Worm (Caenorhabditis elegans): Measurements from ENCODE around the gene C29F3.3.

The C29F3.3 gene

DNA sequence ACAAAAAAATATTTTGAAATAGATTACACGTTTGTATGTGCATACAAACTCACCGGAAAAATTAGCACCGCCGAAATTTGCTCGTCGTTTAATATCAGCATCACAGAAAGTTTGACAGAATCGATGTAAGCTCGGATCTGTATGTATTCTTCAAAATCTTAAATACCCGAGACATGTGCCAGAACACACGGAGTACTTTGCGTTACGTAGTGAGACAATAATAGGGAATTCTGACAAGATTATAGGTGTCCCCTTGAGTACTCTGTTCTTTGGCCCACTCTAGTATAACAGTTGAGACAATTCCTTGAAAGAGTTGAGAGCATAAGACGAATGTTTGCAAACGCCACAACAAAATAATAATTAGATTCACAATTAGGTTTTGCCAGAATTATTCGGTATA is 43.6 kb downstream of the C29F3.3 start, which contains the start of gene srx-48:
TSS of gene srx-48 (minus strand) at position 101 of the 400 bp plus-strand sequence.
- no peak for TF ChIP-seq nhr-76 (tag; optimal IDR thresholded peaks at IDR 0.05)
- no peak for TF ChIP-seq ceh-16 (tag; optimal IDR thresholded peaks at IDR 0.05)
- no peak for TF ChIP-seq daf-12 (tag; optimal IDR thresholded peaks at IDR 0.05)
- TF ChIP-seq fkh-2 (tag; optimal IDR thresholded peaks at IDR 0.05): no peak
- no peak for TF ChIP-seq nhr-28 (tag; optimal IDR thresholded peaks at IDR 0.05)
- no peak for TF ChIP-seq elt-3 (tag; optimal IDR thresholded peaks at IDR 0.05)
- no peak for TF ChIP-seq lin-39 (tag; optimal IDR thresholded peaks at IDR 0.05)
- TF ChIP-seq ama-1 (optimal IDR thresholded peaks at IDR 0.05): no peak
- no peak for TF ChIP-seq tbx-2 (tag; optimal IDR thresholded peaks at IDR 0.05)
- TF ChIP-seq aly-2 (tag; optimal IDR thresholded peaks at IDR 0.05): no peak
- TF ChIP-seq R02D3.7 (tag; optimal IDR thresholded peaks at IDR 0.05): no peak
- TF ChIP-seq ceh-28 (tag; optimal IDR thresholded peaks at IDR 0.05): no peak
- TF ChIP-seq egl-27 (tag; optimal IDR thresholded peaks at IDR 0.05): no peak
- TF ChIP-seq unc-62 (GFP tag; optimal IDR thresholded peaks at IDR 0.05): no peak

DNA sequence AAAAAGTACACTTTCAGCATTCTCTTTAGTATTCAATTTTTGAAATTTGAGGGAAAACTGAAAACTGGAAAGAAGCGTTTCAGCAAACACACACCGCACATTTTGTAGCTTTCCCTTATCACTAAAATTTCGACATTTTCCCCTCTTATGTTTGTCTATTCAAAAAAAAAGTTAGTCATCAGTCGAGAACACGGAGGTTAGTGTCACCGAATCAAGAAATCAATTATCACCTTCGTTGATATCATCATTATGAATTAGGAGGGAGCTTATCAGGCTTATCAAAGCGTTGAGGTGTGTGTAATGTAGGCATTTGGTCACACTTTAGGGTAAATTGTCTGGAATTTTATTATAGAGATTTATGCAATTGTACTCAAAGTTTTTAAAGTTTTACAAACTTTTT is 48.6 kb downstream of the C29F3.3 start, which contains the start of gene cpr-3:
TSS of gene cpr-3 (minus strand) at position 104 of the 400 bp plus-strand sequence.
- no peak for TF ChIP-seq fkh-2 (tag; optimal IDR thresholded peaks at IDR 0.05)
- TF ChIP-seq nfya-1 (tag; optimal IDR thresholded peaks at IDR 0.05; ENCODE audit: insufficient read depth): no peak
- no peak for TF ChIP-seq nhr-67 (tag; optimal IDR thresholded peaks at IDR 0.05)
- no peak for TF ChIP-seq egl-27 (tag; optimal IDR thresholded peaks at IDR 0.05)
- TF ChIP-seq ceh-9 (tag; optimal IDR thresholded peaks at IDR 0.05): no peak
- TF ChIP-seq nhr-25 (tag; optimal IDR thresholded peaks at IDR 0.05): no peak
- TF ChIP-seq daf-12 (tag; optimal IDR thresholded peaks at IDR 0.05): no peak
- TF ChIP-seq pqm-1 (tag; optimal IDR thresholded peaks at IDR 0.05): peak; percentile 99
- no peak for TF ChIP-seq nhr-12 (tag; optimal IDR thresholded peaks at IDR 0.05)
- no peak for TF ChIP-seq nhr-237 (tag; optimal IDR thresholded peaks at IDR 0.05)
- TF ChIP-seq hmg-11 (tag; optimal IDR thresholded peaks at IDR 0.05): no peak
- no peak for TF ChIP-seq nhr-43 (tag; optimal IDR thresholded peaks at IDR 0.05; ENCODE audit: poor library complexity, severe bottlenecking)
- TF ChIP-seq lin-39 (tag; optimal IDR thresholded peaks at IDR 0.05): no peak
- peak; percentile 81 for TF ChIP-seq skn-1 (tag; optimal IDR thresholded peaks at IDR 0.05)
- peak; percentile 52 for TF ChIP-seq fos-1 (tag; optimal IDR thresholded peaks at IDR 0.05)
- TF ChIP-seq elt-1 (tag; optimal IDR thresholded peaks at IDR 0.05): no peak
- TF ChIP-seq jun-1 (tag; optimal IDR thresholded peaks at IDR 0.05): peak; percentile 94
- TF ChIP-seq tbx-2 (tag; optimal IDR thresholded peaks at IDR 0.05): no peak
- TF ChIP-seq eor-1 (tag; optimal IDR thresholded peaks at IDR 0.05): no peak
- TF ChIP-seq R02D3.7 (tag; optimal IDR thresholded peaks at IDR 0.05): no peak
- no peak for TF ChIP-seq nhr-11 (tag; optimal IDR thresholded peaks at IDR 0.05)
- no peak for TF ChIP-seq mml-1 (tag; optimal IDR thresholded peaks at IDR 0.05)
- peak; percentile 65 for TF ChIP-seq pha-4 (tag; optimal IDR thresholded peaks at IDR 0.05)
- TF ChIP-seq lin-15B (tag; optimal IDR thresholded peaks at IDR 0.05): no peak
- no peak for TF ChIP-seq ceh-16 (tag; optimal IDR thresholded peaks at IDR 0.05)
- peak; percentile 99 for TF ChIP-seq elt-2 (tag; optimal IDR thresholded peaks at IDR 0.05)

All from whole organism, L3 larva.